Fruit fly (Drosophila melanogaster) whole organism, wandering third instar larva: ENCODE results near the gene bap.

Source experiments
- Abd-B ChIP-seq: fragments of >200 bp; optimal IDR thresholded peaks from 2 replicates; lab custom pipeline; 2017; ENCODE audit warnings: missing biosample characterization, missing genetic modification characterization
- CG32264 ChIP-seq: fragments of 200-800 bp; sonication (Bioruptor generic); optimal IDR thresholded peaks from 2 replicates; lab custom pipeline; 2016; ENCODE audit warnings: missing biosample characterization, missing genetic modification characterization
- CG9705 ChIP-seq: fragments of 200-800 bp; sonication (Bioruptor generic); optimal IDR thresholded peaks from 2 replicates; lab custom pipeline; 2018; ENCODE audit warnings: missing biosample characterization, mild to moderate bottlenecking, missing genetic modification characterization
- CrebA ChIP-seq: fragments of 200-800 bp; sonication (Bioruptor generic); optimal IDR thresholded peaks from 2 replicates; lab custom pipeline; 2016; ENCODE audit warnings: missing biosample characterization, mild to moderate bottlenecking, missing genetic modification characterization, borderline replicate concordance
- Dfd ChIP-seq: fragments of >200 bp; optimal IDR thresholded peaks from 2 replicates; lab custom pipeline; 2017; ENCODE audit warnings: missing biosample characterization, missing genetic modification characterization
- Dif ChIP-seq: fragments of 200-275, 200-300 bp; sonication (Bioruptor generic); optimal IDR thresholded peaks from 2 replicates; lab custom pipeline; 2018; ENCODE audit warnings: missing biosample characterization, missing genetic modification characterization; ENCODE audit not compliant: partially characterized antibody
- GATAd ChIP-seq: sonication (Bioruptor generic); optimal IDR thresholded peaks from 2 replicates; lab custom pipeline; 2016; ENCODE audit warnings: missing biosample characterization, missing genetic modification characterization
- HLH106 ChIP-seq: fragments of 200-800 bp; optimal IDR thresholded peaks from 3 replicates; lab custom pipeline; 2019; ENCODE audit warnings: missing biosample characterization, mild to moderate bottlenecking, missing genetic modification characterization, moderate library complexity
- Hnf4 ChIP-seq: fragments of 200-800 bp; sonication (Bioruptor generic); optimal IDR thresholded peaks from 2 replicates; lab custom pipeline; 2016; ENCODE audit warnings: missing biosample characterization, mild to moderate bottlenecking, missing genetic modification characterization
- Hr78 ChIP-seq: fragments of >200 bp; optimal IDR thresholded peaks from 2 replicates; lab custom pipeline; 2017; ENCODE audit warnings: missing biosample characterization, missing genetic modification characterization
- Hr83 ChIP-seq: fragments of 200-300 bp; sonication (Bioruptor generic); optimal IDR thresholded peaks from 2 replicates; lab custom pipeline; 2016; ENCODE audit warnings: missing biosample characterization, mild to moderate bottlenecking, missing genetic modification characterization, moderate library complexity; ENCODE audit not compliant: poor library complexity, severe bottlenecking
- Jra ChIP-seq: sonication (Bioruptor generic); optimal IDR thresholded peaks from 2 replicates; lab custom pipeline; 2016; ENCODE audit warnings: missing biosample characterization, missing genetic modification characterization
- Mio ChIP-seq: sonication (Bioruptor generic); optimal IDR thresholded peaks from 2 replicates; lab custom pipeline; 2016; ENCODE audit warnings: missing biosample characterization, missing genetic modification characterization
- Myc ChIP-seq: fragments of >200 bp; optimal IDR thresholded peaks from 2 replicates; lab custom pipeline; 2017
- N ChIP-seq: fragments of >200 bp; optimal IDR thresholded peaks from 2 replicates; lab custom pipeline; 2018; ENCODE audit warnings: missing biosample characterization, missing external identifiers, missing genetic modification characterization
- OdsH ChIP-seq: fragments of 200-800 bp; sonication (Bioruptor generic); optimal IDR thresholded peaks from 2 replicates; lab custom pipeline; 2016; ENCODE audit warnings: missing biosample characterization, mild to moderate bottlenecking, missing genetic modification characterization
- Rel ChIP-seq, 2 experiments: fragments of 200-800 bp; sonication (Bioruptor generic) in 1 of 2; optimal IDR thresholded peaks; 2 replicates in 1 of 2; 3 replicates in 1 of 2; lab custom pipeline; 2016 to 2019; ENCODE audit warnings: mild to moderate bottlenecking in 2 of 2, missing biosample characterization in 2 of 2, missing genetic modification characterization in 2 of 2, moderate library complexity in 1 of 2
- Sp1 ChIP-seq: fragments of 200-800 bp; sonication (Bioruptor generic); optimal IDR thresholded peaks from 3 replicates; lab custom pipeline; 2019; ENCODE audit warnings: missing biosample characterization, mild to moderate bottlenecking, missing genetic modification characterization, moderate library complexity
- Vsx2 ChIP-seq: fragments of 200-300, 225-300 bp; sonication (Bioruptor generic); optimal IDR thresholded peaks from 2 replicates; lab custom pipeline; 2018; ENCODE audit warnings: missing biosample characterization, missing genetic modification characterization; ENCODE audit not compliant: partially characterized antibody
- br ChIP-seq: fragments of 200-800 bp; sonication (Bioruptor generic); optimal IDR thresholded peaks from 2 replicates; lab custom pipeline; 2016; ENCODE audit warnings: missing biosample characterization, missing genetic modification characterization
- brk ChIP-seq: fragments of 200-800 bp; sonication (Bioruptor generic); optimal IDR thresholded peaks from 2 replicates; lab custom pipeline; 2016; ENCODE audit warnings: missing biosample characterization, mild to moderate bottlenecking, missing genetic modification characterization
- dl ChIP-seq, 2 experiments: fragments of 175-275, 200-275 bp in 1 of 2; fragments of 200-275 bp in 1 of 2; sonication (Bioruptor generic); optimal IDR thresholded peaks; lab custom pipeline; 2018; ENCODE audit warnings: mild to moderate bottlenecking in 2 of 2, missing biosample characterization in 2 of 2, missing genetic modification characterization in 2 of 2, moderate library complexity in 2 of 2; ENCODE audit not compliant: partially characterized antibody in 2 of 2, insufficient read depth in 1 of 2
- dmrt93B ChIP-seq: fragments of 200-800 bp; sonication (Bioruptor generic); optimal IDR thresholded peaks from 2 replicates; lab custom pipeline; 2018; ENCODE audit warnings: missing biosample characterization, mild to moderate bottlenecking, missing genetic modification characterization
- dsf ChIP-seq: sonication (Bioruptor generic); optimal IDR thresholded peaks from 2 replicates; lab custom pipeline; 2016; ENCODE audit warnings: missing biosample characterization, missing genetic modification characterization, borderline replicate concordance
- ey ChIP-seq: fragments of 200-800 bp; sonication (Bioruptor generic); optimal IDR thresholded peaks from 2 replicates; lab custom pipeline; 2016; ENCODE audit warnings: missing biosample characterization, missing genetic modification characterization
- foxo ChIP-seq, 2 experiments: fragments of 200-800 bp; sonication (Bioruptor generic); optimal IDR thresholded peaks; 2 replicates in 1 of 2; 3 replicates in 1 of 2; lab custom pipeline; 2016 to 2017; ENCODE audit warnings: missing biosample characterization in 2 of 2, missing genetic modification characterization in 2 of 2
- fru ChIP-seq: fragments of 200-800 bp; sonication (Bioruptor generic); optimal IDR thresholded peaks from 3 replicates; lab custom pipeline; 2016; ENCODE audit warnings: missing biosample characterization, mild to moderate bottlenecking, missing genetic modification characterization
- h ChIP-seq: fragments of 200-800 bp; sonication (Bioruptor generic); optimal IDR thresholded peaks from 3 replicates; lab custom pipeline; 2016; ENCODE audit warnings: missing biosample characterization, mild to moderate bottlenecking, missing genetic modification characterization
- jim ChIP-seq: fragments of 175-275, 200-325 bp; sonication (Bioruptor generic); optimal IDR thresholded peaks from 2 replicates; lab custom pipeline; 2016; ENCODE audit warnings: missing biosample characterization, mild to moderate bottlenecking, missing genetic modification characterization
- lola ChIP-seq: fragments of >200 bp; optimal IDR thresholded peaks from 2 replicates; lab custom pipeline; 2017; ENCODE audit warnings: missing biosample characterization, missing genetic modification characterization
- pan ChIP-seq: fragments of >200 bp; optimal IDR thresholded peaks from 2 replicates; lab custom pipeline; 2017
- psq ChIP-seq: fragments of 200-800 bp; sonication (Bioruptor generic); optimal IDR thresholded peaks from 3 replicates; lab custom pipeline; 2017; ENCODE audit warnings: missing biosample characterization, mild to moderate bottlenecking, missing genetic modification characterization, moderate library complexity
- rgr ChIP-seq: fragments of 200-800 bp; sonication (Bioruptor generic); optimal IDR thresholded peaks from 3 replicates; lab custom pipeline; 2016; ENCODE audit warnings: missing biosample characterization, mild to moderate bottlenecking, missing genetic modification characterization
- sage ChIP-seq: fragments of 200-800 bp; sonication (Bioruptor generic); optimal IDR thresholded peaks from 2 replicates; lab custom pipeline; 2016; ENCODE audit warnings: missing biosample characterization, mild to moderate bottlenecking, missing genetic modification characterization
- sv ChIP-seq: fragments of 200-800 bp; sonication (Bioruptor generic); optimal IDR thresholded peaks from 3 replicates; lab custom pipeline; 2016; ENCODE audit warnings: missing biosample characterization, missing genetic modification characterization
- tai ChIP-seq: sonication (Bioruptor generic); optimal IDR thresholded peaks from 2 replicates; lab custom pipeline; 2016; ENCODE audit warnings: missing biosample characterization, missing genetic modification characterization
- usp ChIP-seq: fragments of >200 bp; optimal IDR thresholded peaks from 2 replicates; lab custom pipeline; 2017; ENCODE audit warnings: missing biosample characterization, missing genetic modification characterization
- woc ChIP-seq: sonication (Bioruptor generic); optimal IDR thresholded peaks from 2 replicates; lab custom pipeline; 2016; ENCODE audit warnings: missing biosample characterization, mild to moderate bottlenecking, missing genetic modification characterization

Gene bap

DNA sequence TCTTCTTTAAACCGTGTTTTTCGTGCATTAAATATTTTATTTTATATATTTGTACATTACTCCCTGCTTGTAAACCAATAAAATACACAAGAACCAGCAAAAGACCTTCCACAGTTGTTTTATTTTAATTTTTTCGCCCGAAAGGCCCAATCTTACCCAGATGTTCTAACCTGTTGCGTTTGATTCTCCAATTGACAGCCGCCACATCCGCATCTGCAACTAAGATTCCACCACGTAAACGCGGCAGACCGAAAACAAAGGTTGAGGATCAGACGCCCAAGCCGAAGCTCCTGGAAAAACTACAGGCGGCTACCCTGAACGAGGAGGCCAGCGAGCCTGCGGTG, 28.5 kb upstream of the bap start:
- TF ChIP-seq br (GFP tag; lab: Kevin White, UChicago) (no peak), pan (lab: Kevin White, UChicago) (no peak), OdsH (GFP tag; lab: Kevin White, UChicago) (no peak), usp (no peak), lola (GFP tag; lab: Kevin White, UChicago) (no peak), Dif (GFP tag; lab: Kevin White, UChicago) (no peak), Jra (GFP tag; lab: Kevin White, UChicago) (no peak), jim (GFP tag; lab: Kevin White, UChicago) (no peak), Myc (lab: Kevin White, UChicago) (no peak), Dfd (GFP tag; lab: Kevin White, UChicago) (no peak), dl (GFP tag; optimal IDR thresholded peaks at IDR 0.05; lab: Kevin White, UChicago; ENCODE audit: insufficient read depth in 1 of 2, partially characterized antibody in 2 of 2) (no peak), h (no peak), Hr78 (GFP tag; lab: Kevin White, UChicago) (no peak), CG9705 (GFP tag; lab: Kevin White, UChicago) (no peak)

DNA sequence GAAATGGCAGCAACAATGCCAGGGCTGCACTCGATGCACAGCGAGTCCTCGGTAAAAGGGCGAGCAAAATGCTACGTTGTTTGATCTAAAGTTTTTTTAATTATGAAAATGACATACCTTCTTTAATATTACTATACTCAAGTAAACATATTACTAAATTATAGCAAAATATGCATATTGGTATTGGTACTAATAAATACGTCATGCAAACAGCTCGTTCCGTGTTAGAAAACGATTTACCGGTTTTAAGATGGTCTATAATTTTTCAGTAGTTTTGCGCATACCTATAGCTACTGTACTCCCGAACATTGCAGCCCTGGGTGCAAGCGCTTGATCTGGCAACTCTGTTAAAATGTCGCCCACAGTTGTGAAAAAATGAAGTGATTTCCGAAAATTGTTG, 23.4 kb upstream of the bap start:
- TF ChIP-seq dmrt93B (GFP tag; lab: Kevin White, UChicago) (peak; percentile 98), CG9705 (GFP tag; lab: Kevin White, UChicago) (peak; percentile 99), woc (GFP tag; lab: Kevin White, UChicago) (peak; percentile 96), sage (GFP tag; lab: Kevin White, UChicago) (no peak), fru (peak; percentile 97), Dfd (GFP tag; lab: Kevin White, UChicago) (no peak), HLH106 (peak; percentile 99), pan (lab: Kevin White, UChicago) (no peak), Sp1 (peak; percentile 96), jim (GFP tag; lab: Kevin White, UChicago) (peak; percentile 46), Myc (lab: Kevin White, UChicago) (peak; percentile 17), tai (GFP tag; lab: Kevin White, UChicago) (no peak), CG32264 (GFP tag; lab: Kevin White, UChicago) (peak; percentile 86), Dif (GFP tag; lab: Kevin White, UChicago) (no peak), Vsx2 (GFP tag; lab: Kevin White, UChicago) (no peak), dl (GFP tag; optimal IDR thresholded peaks at IDR 0.05; lab: Kevin White, UChicago; ENCODE audit: insufficient read depth in 1 of 2, partially characterized antibody in 2 of 2) (no peak), brk (GFP tag; lab: Kevin White, UChicago) (no peak), Rel (GFP tag; optimal IDR thresholded peaks at IDR 0.05; lab: Kevin White, UChicago) (no peak), Rel (tag; optimal IDR thresholded peaks at IDR 0.05; lab: Kevin White, UChicago) (peak; percentile 88), Hr78 (GFP tag; lab: Kevin White, UChicago) (no peak), CrebA (GFP tag; lab: Kevin White, UChicago) (no peak), Hnf4 (peak; percentile 94), Mio (GFP tag; lab: Kevin White, UChicago) (peak; percentile 79), GATAd (GFP tag; lab: Kevin White, UChicago) (peak; percentile 43), Abd-B (no peak), dsf (GFP tag; lab: Kevin White, UChicago) (peak; percentile 89), Hr83 (GFP tag; lab: Kevin White, UChicago) (no peak), ey (GFP tag; lab: Kevin White, UChicago) (peak; percentile 96), lola (GFP tag; lab: Kevin White, UChicago) (no peak), sv (GFP tag; lab: Kevin White, UChicago) (peak; percentile 96), rgr (peak; percentile 97), OdsH (GFP tag; lab: Kevin White, UChicago) (peak; percentile 95), br (GFP tag; lab: Kevin White, UChicago) (peak; percentile 96), psq (peak; percentile 93), N (no peak), foxo (GFP tag; optimal IDR thresholded peaks at IDR 0.05; lab: Kevin White, UChicago) (peak; percentile 44 to 98), usp (no peak), h (peak; percentile 96), Jra (GFP tag; lab: Kevin White, UChicago) (peak; percentile 86)
